Worm (Caenorhabditis elegans): ENCODE measurements around the gene nhr-152.

DNA sequence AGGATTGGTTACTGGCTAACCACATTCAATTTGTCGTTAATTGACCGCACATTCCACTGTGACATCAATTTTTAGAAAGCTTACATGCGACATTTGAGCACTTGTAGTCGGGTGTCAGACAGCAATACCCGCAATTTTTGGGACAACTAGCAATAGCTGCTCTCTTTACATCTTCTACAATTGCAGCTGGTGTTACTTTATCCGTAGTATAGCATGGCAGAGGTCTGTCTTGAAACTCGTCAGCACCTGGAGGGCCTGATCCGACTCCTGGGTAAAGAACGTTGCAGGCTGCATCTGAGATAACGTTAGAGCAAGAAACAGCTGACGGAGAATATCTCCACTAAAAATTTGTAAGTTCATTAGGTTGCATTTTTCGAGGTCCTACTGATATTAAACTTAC is 46.8 kb upstream of the nhr-152 start:
- TF ChIP-seq nhr-237 (tag; optimal IDR thresholded peaks at IDR 0.05) (no peak), elt-1 (tag; optimal IDR thresholded peaks at IDR 0.05) (no peak), nhr-77 (tag; optimal IDR thresholded peaks at IDR 0.05) (no peak), ztf-4 (tag; optimal IDR thresholded peaks at IDR 0.05) (no peak), pha-4 (tag; optimal IDR thresholded peaks at IDR 0.05) (no peak), nhr-43 (tag; optimal IDR thresholded peaks at IDR 0.05; ENCODE audit: poor library complexity, severe bottlenecking) (no peak), egl-27 (tag; optimal IDR thresholded peaks at IDR 0.05) (no peak), nfya-1 (tag; optimal IDR thresholded peaks at IDR 0.05; ENCODE audit: insufficient read depth) (no peak), snpc-4 (tag; optimal IDR thresholded peaks at IDR 0.05) (no peak), skn-1 (tag; optimal IDR thresholded peaks at IDR 0.05) (no peak), mdl-1 (tag; optimal IDR thresholded peaks at IDR 0.05) (no peak), unc-39 (tag; optimal IDR thresholded peaks at IDR 0.05) (no peak), ceh-9 (tag; optimal IDR thresholded peaks at IDR 0.05) (no peak), tbx-2 (tag; optimal IDR thresholded peaks at IDR 0.05) (no peak)

Measured in whole organism, L3 larva.